Fruit fly (Drosophila melanogaster) whole organism: ENCODE measurements around the gene CG9641.

Experiments
- CG8478 ChIP-seq: fragments of >200 bp; optimal IDR thresholded peaks from 2 replicates; lab custom pipeline; 2018; ENCODE audit warnings: inconsistent platforms
- Dll ChIP-seq: fragments of >200 bp; optimal IDR thresholded peaks from 2 replicates; lab custom pipeline; 2017
- EcR ChIP-seq, 2 experiments: fragments of >200 bp; optimal IDR thresholded peaks; 2 replicates each; lab custom pipeline; 2017; ENCODE audit warnings: missing biosample characterization in 2 of 2, missing genetic modification characterization in 2 of 2, missing genetic modification reagents in 2 of 2
- pan ChIP-seq: fragments of >200 bp; optimal IDR thresholded peaks from 2 replicates; lab custom pipeline; 2017

DNA sequence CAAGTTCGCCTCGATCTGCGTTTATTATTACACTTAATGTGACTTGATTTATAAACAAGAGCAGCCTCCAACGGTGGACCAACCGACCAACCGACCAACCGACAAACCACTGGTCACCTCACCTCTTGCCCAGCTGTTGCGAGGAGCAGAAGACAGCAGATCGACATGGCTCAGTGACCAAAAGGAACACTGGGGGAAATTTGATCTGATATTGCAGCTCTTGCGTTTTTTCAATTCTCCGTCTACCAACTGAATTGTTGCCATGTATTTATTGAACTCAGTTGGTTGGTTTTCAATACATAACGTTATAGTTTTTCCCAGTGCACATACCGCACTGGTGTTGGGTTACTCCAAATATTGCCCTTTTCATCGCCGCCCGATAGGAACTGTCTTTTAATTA is 27.9 kb upstream of the CG9641 start:
- TF ChIP-seq Dll (lab: Kevin White, UChicago) (no peak), CG8478 (no peak), pan (lab: Kevin White, UChicago) (no peak), EcR (GFP tag; optimal IDR thresholded peaks at IDR 0.05; lab: Kevin White, UChicago) (no peak)
